Fruit fly (Drosophila melanogaster) whole organism, wandering third instar larva: ENCODE measurements around the gene CG7408.

Experiments
- Abd-B ChIP-seq: fragments of >200 bp; optimal IDR thresholded peaks from 2 replicates; lab custom pipeline; 2017; ENCODE audit warnings: missing biosample characterization, missing genetic modification characterization
- CG32264 ChIP-seq: fragments of 200-800 bp; sonication (Bioruptor generic); optimal IDR thresholded peaks from 2 replicates; lab custom pipeline; 2016; ENCODE audit warnings: missing biosample characterization, missing genetic modification characterization
- CrebA ChIP-seq: fragments of 200-800 bp; sonication (Bioruptor generic); optimal IDR thresholded peaks from 2 replicates; lab custom pipeline; 2016; ENCODE audit warnings: missing biosample characterization, mild to moderate bottlenecking, missing genetic modification characterization, borderline replicate concordance
- Dif ChIP-seq: fragments of 200-275, 200-300 bp; sonication (Bioruptor generic); optimal IDR thresholded peaks from 2 replicates; lab custom pipeline; 2018; ENCODE audit warnings: missing biosample characterization, missing genetic modification characterization; ENCODE audit not compliant: partially characterized antibody
- GATAd ChIP-seq: sonication (Bioruptor generic); optimal IDR thresholded peaks from 2 replicates; lab custom pipeline; 2016; ENCODE audit warnings: missing biosample characterization, missing genetic modification characterization
- HLH106 ChIP-seq: fragments of 200-800 bp; optimal IDR thresholded peaks from 3 replicates; lab custom pipeline; 2019; ENCODE audit warnings: missing biosample characterization, mild to moderate bottlenecking, missing genetic modification characterization, moderate library complexity
- Hnf4 ChIP-seq: fragments of 200-800 bp; sonication (Bioruptor generic); optimal IDR thresholded peaks from 2 replicates; lab custom pipeline; 2016; ENCODE audit warnings: missing biosample characterization, mild to moderate bottlenecking, missing genetic modification characterization
- Hr78 ChIP-seq: fragments of >200 bp; optimal IDR thresholded peaks from 2 replicates; lab custom pipeline; 2017; ENCODE audit warnings: missing biosample characterization, missing genetic modification characterization
- Hr83 ChIP-seq: fragments of 200-300 bp; sonication (Bioruptor generic); optimal IDR thresholded peaks from 2 replicates; lab custom pipeline; 2016; ENCODE audit warnings: missing biosample characterization, mild to moderate bottlenecking, missing genetic modification characterization, moderate library complexity; ENCODE audit not compliant: poor library complexity, severe bottlenecking
- Mio ChIP-seq: sonication (Bioruptor generic); optimal IDR thresholded peaks from 2 replicates; lab custom pipeline; 2016; ENCODE audit warnings: missing biosample characterization, missing genetic modification characterization
- Myc ChIP-seq: fragments of >200 bp; optimal IDR thresholded peaks from 2 replicates; lab custom pipeline; 2017
- N ChIP-seq: fragments of >200 bp; optimal IDR thresholded peaks from 2 replicates; lab custom pipeline; 2018; ENCODE audit warnings: missing biosample characterization, missing external identifiers, missing genetic modification characterization
- OdsH ChIP-seq: fragments of 200-800 bp; sonication (Bioruptor generic); optimal IDR thresholded peaks from 2 replicates; lab custom pipeline; 2016; ENCODE audit warnings: missing biosample characterization, mild to moderate bottlenecking, missing genetic modification characterization
- Rel ChIP-seq, 2 experiments: fragments of 200-800 bp; sonication (Bioruptor generic) in 1 of 2; optimal IDR thresholded peaks; 2 replicates in 1 of 2; 3 replicates in 1 of 2; lab custom pipeline; 2016 to 2019; ENCODE audit warnings: mild to moderate bottlenecking in 2 of 2, missing biosample characterization in 2 of 2, missing genetic modification characterization in 2 of 2, moderate library complexity in 1 of 2
- Sp1 ChIP-seq: fragments of 200-800 bp; sonication (Bioruptor generic); optimal IDR thresholded peaks from 3 replicates; lab custom pipeline; 2019; ENCODE audit warnings: missing biosample characterization, mild to moderate bottlenecking, missing genetic modification characterization, moderate library complexity
- brk ChIP-seq: fragments of 200-800 bp; sonication (Bioruptor generic); optimal IDR thresholded peaks from 2 replicates; lab custom pipeline; 2016; ENCODE audit warnings: missing biosample characterization, mild to moderate bottlenecking, missing genetic modification characterization
- dmrt93B ChIP-seq: fragments of 200-800 bp; sonication (Bioruptor generic); optimal IDR thresholded peaks from 2 replicates; lab custom pipeline; 2018; ENCODE audit warnings: missing biosample characterization, mild to moderate bottlenecking, missing genetic modification characterization
- dsf ChIP-seq: sonication (Bioruptor generic); optimal IDR thresholded peaks from 2 replicates; lab custom pipeline; 2016; ENCODE audit warnings: missing biosample characterization, missing genetic modification characterization, borderline replicate concordance
- ey ChIP-seq: fragments of 200-800 bp; sonication (Bioruptor generic); optimal IDR thresholded peaks from 2 replicates; lab custom pipeline; 2016; ENCODE audit warnings: missing biosample characterization, missing genetic modification characterization
- foxo ChIP-seq, 2 experiments: fragments of 200-800 bp; sonication (Bioruptor generic); optimal IDR thresholded peaks; 2 replicates in 1 of 2; 3 replicates in 1 of 2; lab custom pipeline; 2016 to 2017; ENCODE audit warnings: missing biosample characterization in 2 of 2, missing genetic modification characterization in 2 of 2
- fru ChIP-seq: fragments of 200-800 bp; sonication (Bioruptor generic); optimal IDR thresholded peaks from 3 replicates; lab custom pipeline; 2016; ENCODE audit warnings: missing biosample characterization, mild to moderate bottlenecking, missing genetic modification characterization
- h ChIP-seq: fragments of 200-800 bp; sonication (Bioruptor generic); optimal IDR thresholded peaks from 3 replicates; lab custom pipeline; 2016; ENCODE audit warnings: missing biosample characterization, mild to moderate bottlenecking, missing genetic modification characterization
- jim ChIP-seq: fragments of 175-275, 200-325 bp; sonication (Bioruptor generic); optimal IDR thresholded peaks from 2 replicates; lab custom pipeline; 2016; ENCODE audit warnings: missing biosample characterization, mild to moderate bottlenecking, missing genetic modification characterization
- lola ChIP-seq: fragments of >200 bp; optimal IDR thresholded peaks from 2 replicates; lab custom pipeline; 2017; ENCODE audit warnings: missing biosample characterization, missing genetic modification characterization
- psq ChIP-seq: fragments of 200-800 bp; sonication (Bioruptor generic); optimal IDR thresholded peaks from 3 replicates; lab custom pipeline; 2017; ENCODE audit warnings: missing biosample characterization, mild to moderate bottlenecking, missing genetic modification characterization, moderate library complexity
- rgr ChIP-seq: fragments of 200-800 bp; sonication (Bioruptor generic); optimal IDR thresholded peaks from 3 replicates; lab custom pipeline; 2016; ENCODE audit warnings: missing biosample characterization, mild to moderate bottlenecking, missing genetic modification characterization
- sage ChIP-seq: fragments of 200-800 bp; sonication (Bioruptor generic); optimal IDR thresholded peaks from 2 replicates; lab custom pipeline; 2016; ENCODE audit warnings: missing biosample characterization, mild to moderate bottlenecking, missing genetic modification characterization
- sv ChIP-seq: fragments of 200-800 bp; sonication (Bioruptor generic); optimal IDR thresholded peaks from 3 replicates; lab custom pipeline; 2016; ENCODE audit warnings: missing biosample characterization, missing genetic modification characterization
- tai ChIP-seq: sonication (Bioruptor generic); optimal IDR thresholded peaks from 2 replicates; lab custom pipeline; 2016; ENCODE audit warnings: missing biosample characterization, missing genetic modification characterization
- usp ChIP-seq: fragments of >200 bp; optimal IDR thresholded peaks from 2 replicates; lab custom pipeline; 2017; ENCODE audit warnings: missing biosample characterization, missing genetic modification characterization
- woc ChIP-seq: sonication (Bioruptor generic); optimal IDR thresholded peaks from 2 replicates; lab custom pipeline; 2016; ENCODE audit warnings: missing biosample characterization, mild to moderate bottlenecking, missing genetic modification characterization

Gene CG7408

dm6 chr3L:17924005-17924755 lies 45.3 kb downstream of the CG7408 start:
- no peak for TF ChIP-seq CG32264 (GFP tag; lab: Kevin White, UChicago)
- no peak for TF ChIP-seq Myc (lab: Kevin White, UChicago)
- no peak for TF ChIP-seq lola
- TF ChIP-seq dsf (GFP tag; lab: Kevin White, UChicago): no peak
- TF ChIP-seq Rel (GFP tag; optimal IDR thresholded peaks at IDR 0.05; lab: Kevin White, UChicago): no peak
- no peak for TF ChIP-seq Rel (tag; optimal IDR thresholded peaks at IDR 0.05; lab: Kevin White, UChicago)
- no peak for TF ChIP-seq HLH106 (tag; lab: Kevin White, UChicago)
- no peak for TF ChIP-seq Mio (GFP tag; lab: Kevin White, UChicago)
- TF ChIP-seq CrebA (GFP tag; lab: Kevin White, UChicago): no peak
- no peak for TF ChIP-seq Hr78 (GFP tag; lab: Kevin White, UChicago)
- no peak for TF ChIP-seq Hr83

- peak; percentile 15 for TF ChIP-seq sage (GFP tag; lab: Kevin White, UChicago)
- no peak for TF ChIP-seq Myc (lab: Kevin White, UChicago)
- TF ChIP-seq N: no peak
- TF ChIP-seq ey (GFP tag; lab: Kevin White, UChicago): peak; percentile 12
- TF ChIP-seq woc (GFP tag; lab: Kevin White, UChicago): no peak
- no peak for TF ChIP-seq GATAd (GFP tag; lab: Kevin White, UChicago)
- TF ChIP-seq fru (GFP tag; lab: Kevin White, UChicago): peak; percentile 16
- TF ChIP-seq Hr83: no peak
- no peak for TF ChIP-seq usp (GFP tag; lab: Kevin White, UChicago)
- no peak for TF ChIP-seq sv (GFP tag; lab: Kevin White, UChicago)
- no peak for TF ChIP-seq psq (GFP tag; lab: Kevin White, UChicago)
- no peak for TF ChIP-seq Abd-B (GFP tag; lab: Kevin White, UChicago)
- peak; percentile 43 for TF ChIP-seq h (GFP tag; lab: Kevin White, UChicago)
- peak; percentile 32 for TF ChIP-seq HLH106 (tag; lab: Kevin White, UChicago)
- TF ChIP-seq CG32264 (GFP tag; lab: Kevin White, UChicago): no peak
- peak; percentile 74 for TF ChIP-seq CrebA (GFP tag; lab: Kevin White, UChicago)
- TF ChIP-seq tai (GFP tag; lab: Kevin White, UChicago): peak; percentile 38
- TF ChIP-seq Sp1 (GFP tag; lab: Kevin White, UChicago): peak; percentile 32
- peak; percentile 1 for TF ChIP-seq OdsH
- no peak for TF ChIP-seq jim
- no peak for TF ChIP-seq dmrt93B
- no peak for TF ChIP-seq Rel (GFP tag; optimal IDR thresholded peaks at IDR 0.05; lab: Kevin White, UChicago)
- TF ChIP-seq Rel (tag; optimal IDR thresholded peaks at IDR 0.05; lab: Kevin White, UChicago): peak; percentile 73
- no peak for TF ChIP-seq Dif
- peak; percentile 7 for TF ChIP-seq Hnf4
- TF ChIP-seq, all 38 proteins: peak for 11
Observed at dm6 chr3L:17925180-17925753, 46.4 kb downstream of the CG7408 start.

- peak; percentile 20 for TF ChIP-seq psq (GFP tag; lab: Kevin White, UChicago)
- TF ChIP-seq usp (GFP tag; lab: Kevin White, UChicago): no peak
- TF ChIP-seq dmrt93B: peak; percentile 12
- no peak for TF ChIP-seq Hr78 (GFP tag; lab: Kevin White, UChicago)
- peak; percentile 30 for TF ChIP-seq OdsH
- TF ChIP-seq HLH106 (tag; lab: Kevin White, UChicago): no peak
- peak in 1 of 2 experiments; percentile 14 for TF ChIP-seq foxo (GFP tag; optimal IDR thresholded peaks at IDR 0.05; lab: Kevin White, UChicago)
- peak; percentile 8 for TF ChIP-seq rgr (GFP tag; lab: Kevin White, UChicago)
- peak; percentile 9 for TF ChIP-seq ey (GFP tag; lab: Kevin White, UChicago)
- TF ChIP-seq h (GFP tag; lab: Kevin White, UChicago): peak; percentile 23
- no peak for TF ChIP-seq GATAd (GFP tag; lab: Kevin White, UChicago)
- TF ChIP-seq fru (GFP tag; lab: Kevin White, UChicago): peak; percentile 28
- TF ChIP-seq Rel (GFP tag; optimal IDR thresholded peaks at IDR 0.05; lab: Kevin White, UChicago): no peak
- peak; percentile 93 for TF ChIP-seq Rel (tag; optimal IDR thresholded peaks at IDR 0.05; lab: Kevin White, UChicago)
- TF ChIP-seq woc (GFP tag; lab: Kevin White, UChicago): no peak
- no peak for TF ChIP-seq brk
- TF ChIP-seq, all 38 proteins: peak for 9
Observed at dm6 chr3L:17926575-17927276, 47.8 kb downstream of the CG7408 start.
